Worm (Caenorhabditis elegans) whole organism, L3 larva: ENCODE data around the gene pdl-1.

Experiments
- ama-1 ChIP-seq: fragments of 150-350 bp; optimal IDR thresholded peaks from 2 replicates; lab custom pipeline; 2018
- elt-2 ChIP-seq: sonication (generic microtip); optimal IDR thresholded peaks from 2 replicates; lab custom pipeline; 2016; ENCODE audit warnings: missing genetic modification reagents, mild to moderate bottlenecking, missing genetic modification characterization, missing compliant biosample characterization
- fkh-10 ChIP-seq: sonication (generic microtip); optimal IDR thresholded peaks from 2 replicates; lab custom pipeline; 2017; ENCODE audit warnings: missing biosample characterization, missing genetic modification reagents, missing genetic modification characterization
- fkh-2 ChIP-seq: fragments of 150-350 bp; optimal IDR thresholded peaks from 2 replicates; lab custom pipeline; 2014; ENCODE audit warnings: missing biosample characterization, missing genetic modification reagents, missing genetic modification characterization
- mml-1 ChIP-seq: fragments of 150-350 bp; sonication (generic microtip); optimal IDR thresholded peaks from 3 replicates; lab custom pipeline; 2014; ENCODE audit warnings: missing biosample characterization, missing genetic modification characterization
- nhr-11 ChIP-seq: fragments of 150-350 bp; optimal IDR thresholded peaks from 2 replicates; lab custom pipeline; 2014; ENCODE audit warnings: missing biosample characterization, missing genetic modification characterization
- nhr-25 ChIP-seq: sonication (generic microtip); optimal IDR thresholded peaks from 2 replicates; lab custom pipeline; 2017; ENCODE audit warnings: missing biosample characterization, missing genetic modification characterization
- nhr-77 ChIP-seq: fragments of 150-350 bp; optimal IDR thresholded peaks from 2 replicates; lab custom pipeline; 2014; ENCODE audit warnings: missing biosample characterization, missing genetic modification characterization
- pqm-1 ChIP-seq: fragments of 150-350 bp; optimal IDR thresholded peaks from 2 replicates; lab custom pipeline; 2017; ENCODE audit warnings: missing biosample characterization, missing genetic modification characterization, inconsistent platforms
- ztf-11 ChIP-seq: fragments of 150-350 bp; optimal IDR thresholded peaks from 2 replicates; lab custom pipeline; 2014; ENCODE audit warnings: missing biosample characterization, missing genetic modification characterization

ce11 chrII:7174843-7175242 lies 8.8 kb upstream of the pdl-1 start, which contains the start of gene glc-4:
- TF ChIP-seq ama-1 (lab: Kevin White, UChicago) (no peak), nhr-77 (tag; lab: Kevin White, UChicago) (no peak), nhr-11 (tag; lab: Kevin White, UChicago) (no peak), nhr-25 (tag; lab: Kevin White, UChicago) (no peak), mml-1 (tag; lab: Kevin White, UChicago) (no peak), ztf-11 (tag; lab: Kevin White, UChicago) (no peak), pqm-1 (tag; lab: Kevin White, UChicago) (no peak), fkh-10 (no peak), elt-2 (no peak), fkh-2 (tag; lab: Kevin White, UChicago) (no peak)
